Fruit fly (Drosophila melanogaster): ENCODE results near the gene Gas41.

Gene Gas41

DNA sequence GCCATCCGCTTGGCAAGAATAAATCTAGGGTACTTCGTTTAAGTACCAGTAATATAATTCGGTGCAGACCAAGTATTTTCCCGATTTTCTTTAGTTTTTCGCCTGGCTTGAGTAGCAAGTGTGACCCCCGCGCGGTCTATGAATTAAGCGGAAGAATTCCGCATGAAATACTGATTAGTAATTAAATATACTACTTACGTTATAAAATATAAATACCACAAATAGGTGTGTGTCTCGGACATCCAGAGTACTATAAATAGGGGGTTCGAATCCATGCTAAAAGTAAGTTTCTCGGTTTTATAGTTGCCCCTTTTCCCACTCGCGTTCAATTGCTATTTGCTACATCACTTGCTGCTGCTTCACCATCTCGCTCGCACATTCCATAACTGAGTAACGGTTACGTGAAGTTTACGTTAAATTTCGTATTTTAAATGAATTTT, 21.6 kb upstream of the Gas41 start, which contains the start of gene snRNP-U1-70K (continued):
- TF ChIP-seq CHES-1-like (GFP tag; optimal IDR thresholded peaks at IDR 0.05) (no peak), dan (GFP tag; IDR thresholded peaks at IDR 0.05) (no peak), ab (GFP tag; optimal IDR thresholded peaks at IDR 0.05) (no peak), NFAT (GFP tag; IDR thresholded peaks at IDR 0.05) (0 out of 2 replicates have a peak, but pooled peaks have one; percentile 23), PHDP (tag; optimal IDR thresholded peaks at IDR 0.05) (no peak), Hr3 (GFP tag; optimal IDR thresholded peaks at IDR 0.05) (no peak), Taf1 (GFP tag; IDR thresholded peaks at IDR 0.05) (no peak), Camta (GFP tag; optimal IDR thresholded peaks at IDR 0.05) (no peak), CG9817 (tag; optimal IDR thresholded peaks at IDR 0.05) (no peak), crc (GFP tag; optimal IDR thresholded peaks at IDR 0.05) (no peak), CG15601 (tag; optimal IDR thresholded peaks at IDR 0.05) (no peak), GATAe (GFP tag; conservative IDR thresholded peaks at IDR 0.05) (no peak), Drgx (GFP tag; IDR thresholded peaks at IDR 0.05) (no peak), nau (GFP tag; optimal IDR thresholded peaks at IDR 0.05) (no peak), psq (GFP tag; optimal IDR thresholded peaks at IDR 0.05) (no peak), Gsc (GFP tag; IDR thresholded peaks at IDR 0.05) (no peak), schlank (tag; optimal IDR thresholded peaks at IDR 0.05) (no peak), dati (GFP tag; IDR thresholded peaks at IDR 0.05) (no peak), toy (GFP tag; IDR thresholded peaks at IDR 0.05) (no peak), en (GFP tag; optimal IDR thresholded peaks at IDR 0.05) (no peak), lilli (GFP tag; optimal IDR thresholded peaks at IDR 0.05) (peak; percentile 40), Myb (GFP tag; optimal IDR thresholded peaks at IDR 0.05) (peak; percentile 98), CG18476 (GFP tag; optimal IDR thresholded peaks at IDR 0.05) (no peak), peb (GFP tag; IDR thresholded peaks at IDR 0.05) (no peak), sr (GFP tag; IDR thresholded peaks at IDR 0.05) (no peak), Scr (GFP tag; IDR thresholded peaks at IDR 0.05; ENCODE audit: partially characterized antibody) (no peak), CG7963 (GFP tag; IDR thresholded peaks at IDR 0.05; ENCODE audit: partially characterized antibody) (no peak), Tbp (GFP tag; optimal IDR thresholded peaks at IDR 0.05) (no peak), da (GFP tag; optimal IDR thresholded peaks at IDR 0.05) (no peak), aop (GFP tag; IDR thresholded peaks at IDR 0.05) (no peak), Kr (GFP tag; optimal IDR thresholded peaks at IDR 0.05) (no peak), rib (GFP tag; IDR thresholded peaks at IDR 0.05) (no peak), HLH4C (GFP tag; IDR thresholded peaks at IDR 0.05; ENCODE audit: partially characterized antibody) (no peak), bigmax (GFP tag; optimal IDR thresholded peaks at IDR 0.05) (peak; percentile 98), exex (tag; optimal IDR thresholded peaks at IDR 0.05) (no peak), CG17612 (GFP tag; IDR thresholded peaks at IDR 0.05) (no peak), CG1233 (GFP tag; optimal IDR thresholded peaks at IDR 0.05) (no peak), tap (tag; optimal IDR thresholded peaks at IDR 0.05) (no peak), CG3726 (GFP tag; IDR thresholded peaks at IDR 0.05) (no peak), CG11504 (tag; optimal IDR thresholded peaks at IDR 0.05) (no peak), ranshi (GFP tag; IDR thresholded peaks at IDR 0.05) (no peak), CG2712 (tag; optimal IDR thresholded peaks at IDR 0.05) (peak; percentile 50), CG6654 (GFP tag; optimal IDR thresholded peaks at IDR 0.05) (no peak), jing (GFP tag; optimal IDR thresholded peaks at IDR 0.05) (no peak), CG13424 (tag; optimal IDR thresholded peaks at IDR 0.05) (peak; percentile 10), odd (GFP tag; optimal IDR thresholded peaks at IDR 0.05) (no peak), kni (GFP tag; optimal IDR thresholded peaks at IDR 0.05) (peak; percentile 4), row (GFP tag; IDR thresholded peaks at IDR 0.05) (peak; percentile 42; the same call in 2 of the 3 replicates), CG17361 (GFP tag; IDR thresholded peaks at IDR 0.05) (no peak), CG15073 (GFP tag; optimal IDR thresholded peaks at IDR 0.05) (no peak), HHEX (GFP tag; optimal IDR thresholded peaks at IDR 0.05) (no peak), Sry-δ (GFP tag; optimal IDR thresholded peaks at IDR 0.05) (no peak)

Data from whole organism, embryonic.